Worm (Caenorhabditis elegans): ENCODE results near the gene Y75B7B.1.
A peak's percentile ranks its signal among the peaks of the same experiment; 100 is the strongest.

- TF ChIP-seq unc-62 (GFP tag; optimal IDR thresholded peaks at IDR 0.05) (no peak), elt-3 (tag; optimal IDR thresholded peaks at IDR 0.05) (no peak), ZK546.5 (tag; optimal IDR thresholded peaks at IDR 0.05) (no peak), pqm-1 (tag; optimal IDR thresholded peaks at IDR 0.05) (peak; percentile 34), nhr-237 (tag; optimal IDR thresholded peaks at IDR 0.05) (no peak)
Measured at ce11 chrV:1263939-1264823, 6.5 kb upstream of the Y75B7B.1 start, which contains the start of the genes rab-1 and C39F7.5.

Measured in whole organism, L3 larva.